Worm (Caenorhabditis elegans) whole organism, L3 larva: ENCODE results near the gene F44F4.3.

Experiments
- elt-2 ChIP-seq: sonication (generic microtip); optimal IDR thresholded peaks from 2 replicates; lab custom pipeline; 2016; ENCODE audit warnings: missing genetic modification reagents, mild to moderate bottlenecking, missing genetic modification characterization, missing compliant biosample characterization
- mdl-1 ChIP-seq: fragments of 150-350 bp; optimal IDR thresholded peaks from 2 replicates; lab custom pipeline; 2014; ENCODE audit warnings: missing biosample characterization, missing genetic modification characterization
- sea-2 ChIP-seq: fragments of 150-350 bp; sonication (generic microtip); optimal IDR thresholded peaks from 4 replicates; lab custom pipeline; 2014; ENCODE audit warnings: missing biosample characterization, missing genetic modification reagents, missing genetic modification characterization
- ztf-11 ChIP-seq: fragments of 150-350 bp; optimal IDR thresholded peaks from 2 replicates; lab custom pipeline; 2014; ENCODE audit warnings: missing biosample characterization, missing genetic modification characterization

ce11 chrII:10935336-10935735 lies 49.6 kb upstream of the F44F4.3 start:
- TF ChIP-seq ztf-11 (no peak), elt-2 (no peak), sea-2 (no peak), mdl-1 (no peak)
